Fruit fly (Drosophila melanogaster): ENCODE measurements around the gene CG32462.

dm6 chr3L:22853412-22853811 is at the start of gene CG32462:
- TF ChIP-seq psq (GFP tag; optimal IDR thresholded peaks at IDR 0.05) (no peak), sv (GFP tag; optimal IDR thresholded peaks at IDR 0.05) (no peak), fru (GFP tag; optimal IDR thresholded peaks at IDR 0.05) (no peak), h (GFP tag; optimal IDR thresholded peaks at IDR 0.05) (no peak), HLH106 (tag; optimal IDR thresholded peaks at IDR 0.05) (no peak), ey (GFP tag; optimal IDR thresholded peaks at IDR 0.05) (no peak), dmrt93B (GFP tag; optimal IDR thresholded peaks at IDR 0.05) (no peak), jim (GFP tag; optimal IDR thresholded peaks at IDR 0.05) (no peak), Vsx2 (GFP tag; optimal IDR thresholded peaks at IDR 0.05; ENCODE audit: partially characterized antibody) (no peak), Hnf4 (GFP tag; optimal IDR thresholded peaks at IDR 0.05) (no peak), Abd-B (GFP tag; optimal IDR thresholded peaks at IDR 0.05) (no peak), usp (GFP tag; optimal IDR thresholded peaks at IDR 0.05) (no peak), woc (GFP tag; optimal IDR thresholded peaks at IDR 0.05) (no peak), br (GFP tag; optimal IDR thresholded peaks at IDR 0.05) (no peak)

Measured in whole organism, wandering third instar larva.